Fruit fly (Drosophila melanogaster) whole organism, adult: ENCODE data around the gene CG31496.

ENCODE experiments used
- CG12768 ChIP-seq: fragments of 200-800 bp; sonication (Bioruptor generic); optimal IDR thresholded peaks from 2 replicates; lab custom pipeline; 2017; ENCODE audit warnings: missing biosample characterization, missing genetic modification characterization, mild to moderate bottlenecking, moderate library complexity, missing genetic modification reagents
- CG14711 ChIP-seq: fragments of 200-800 bp; sonication (Bioruptor generic); optimal IDR thresholded peaks from 2 replicates; lab custom pipeline; 2018; ENCODE audit warnings: missing biosample characterization, mild to moderate bottlenecking, missing genetic modification characterization, moderate library complexity
- CG7045 ChIP-seq: fragments of 200-800 bp; sonication (Bioruptor generic); optimal IDR thresholded peaks from 2 replicates; lab custom pipeline; 2017; ENCODE audit warnings: missing biosample characterization, mild to moderate bottlenecking, missing genetic modification characterization
- bab1 ChIP-seq: fragments of 200-800 bp; sonication (Bioruptor generic); optimal IDR thresholded peaks from 3 replicates; lab custom pipeline; 2019; ENCODE audit warnings: missing biosample characterization, mild to moderate bottlenecking, missing genetic modification characterization, moderate library complexity
- cnc ChIP-seq, 2 experiments: fragments of >200 bp; optimal IDR thresholded peaks; 2 replicates each; lab custom pipeline; 2017
- ovo ChIP-seq: fragments of 200-800 bp; sonication (Bioruptor generic); optimal IDR thresholded peaks from 2 replicates; lab custom pipeline; 2016; ENCODE audit warnings: missing biosample characterization, missing genetic modification characterization
- pad ChIP-seq: fragments of 200-800 bp; sonication (Bioruptor generic); optimal IDR thresholded peaks from 3 replicates; lab custom pipeline; 2017; ENCODE audit warnings: missing biosample characterization, missing genetic modification characterization, mild to moderate bottlenecking, moderate library complexity, missing genetic modification reagents

DNA sequence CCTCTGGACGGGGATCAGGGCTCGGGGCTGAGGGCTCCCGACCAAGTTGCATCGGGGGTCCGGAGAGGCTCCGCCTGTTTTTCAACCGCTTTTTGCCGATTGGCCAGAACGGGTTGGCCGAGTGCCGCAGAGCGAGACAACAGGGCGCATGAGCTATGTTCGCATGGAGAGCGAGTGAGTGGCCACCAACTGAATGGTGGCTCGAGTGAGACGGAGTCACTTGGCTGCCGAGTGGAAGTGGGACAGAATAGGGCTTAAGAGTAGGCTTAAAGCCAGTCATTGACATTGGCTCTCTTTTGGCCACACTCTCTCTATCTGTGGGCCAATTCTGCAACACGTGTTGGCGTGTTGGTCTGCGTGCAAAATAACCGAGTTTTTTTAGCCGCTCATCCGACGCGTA is 31.8 kb upstream of the CG31496 start:
- TF ChIP-seq CG7045 (no peak), ovo (no peak), pad (GFP tag; lab: Kevin White, UChicago) (no peak), cnc (optimal IDR thresholded peaks at IDR 0.05; lab: Kevin White, UChicago) (no peak), bab1 (GFP tag; lab: Kevin White, UChicago) (no peak), CG12768 (GFP tag; lab: Kevin White, UChicago) (no peak), CG14711 (tag; lab: Kevin White, UChicago) (no peak)
